Fruit fly (Drosophila melanogaster) whole organism, prepupa: ENCODE measurements around the gene rtv.

Source experiments
- CG15336 ChIP-seq: fragments of 200-800 bp; sonication (Bioruptor generic); IDR thresholded peaks from 2 replicates; pipeline ENCODE4 v1.3.6; 2022; ENCODE audit warnings: missing biosample characterization, missing genetic modification characterization
- CG8319 ChIP-seq: fragments of 200-800 bp; sonication (Bioruptor generic); optimal IDR thresholded peaks from 3 replicates; lab custom pipeline; 2016; ENCODE audit warnings: missing biosample characterization, missing genetic modification characterization
- Eip75B ChIP-seq: fragments of 200-800 bp; sonication (Bioruptor generic); optimal IDR thresholded peaks from 3 replicates; lab custom pipeline; 2016; ENCODE audit warnings: missing biosample characterization, missing genetic modification characterization
- Eip93F ChIP-seq: fragments of 200-800 bp; sonication (Bioruptor generic); optimal IDR thresholded peaks from 2 replicates; lab custom pipeline; 2016; ENCODE audit warnings: missing biosample characterization, mild to moderate bottlenecking, missing genetic modification characterization
- Sox102F ChIP-seq: fragments of 200-800 bp; sonication (Bioruptor generic); optimal IDR thresholded peaks from 2 replicates; lab custom pipeline; 2016; ENCODE audit warnings: missing biosample characterization, mild to moderate bottlenecking, missing genetic modification characterization
- vri ChIP-seq: fragments of 200-800 bp; sonication (Bioruptor generic); optimal IDR thresholded peaks from 3 replicates; lab custom pipeline; 2016; ENCODE audit warnings: missing biosample characterization, mild to moderate bottlenecking, missing genetic modification characterization

DNA sequence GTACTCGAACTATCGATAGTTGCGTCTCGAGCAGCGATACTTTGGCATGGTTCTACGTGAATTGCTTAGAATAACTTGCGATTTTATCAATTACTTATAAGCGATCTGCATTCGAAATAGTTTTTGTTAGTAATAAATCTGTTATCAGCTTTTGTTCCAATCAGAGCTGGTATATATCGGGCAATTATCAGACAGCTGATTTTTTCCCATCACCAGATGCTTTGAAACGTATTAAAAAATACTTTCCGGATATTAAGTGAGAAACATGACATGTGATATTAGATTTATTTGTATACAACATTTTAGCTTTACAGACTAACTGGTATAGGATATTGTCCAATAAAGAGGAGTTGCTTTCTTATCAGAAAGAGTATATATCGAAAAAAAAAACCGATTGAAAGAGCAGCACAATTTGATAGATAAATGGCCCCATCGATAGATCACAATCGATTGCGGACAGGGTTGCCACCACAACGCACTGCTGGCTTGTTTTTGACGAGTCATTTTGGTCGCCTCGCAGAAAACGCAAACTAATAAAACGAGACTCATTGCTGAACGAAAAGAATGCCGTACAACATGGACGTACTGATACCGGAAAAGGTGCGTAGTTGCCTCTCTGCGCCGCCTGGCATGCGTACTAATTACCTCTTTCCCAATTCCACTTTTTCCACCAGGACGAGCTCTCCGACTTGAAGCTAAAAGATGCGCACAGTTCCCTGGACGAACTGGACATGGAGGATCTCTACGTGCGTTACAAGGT is 28.9 kb downstream of the rtv start, which contains the start of gene Rpt3:
- TF ChIP-seq Eip93F (no peak), CG8319 (GFP tag; lab: Kevin White, UChicago) (no peak), Sox102F (GFP tag; lab: Kevin White, UChicago) (no peak), CG15336 (GFP tag; lab: Robert Waterston, UW) (no peak), vri (GFP tag; lab: Kevin White, UChicago) (no peak), Eip75B (GFP tag; lab: Kevin White, UChicago) (no peak)
